Fruit fly (Drosophila melanogaster): Measurements from ENCODE around the gene CG17110.

The CG17110 gene

dm6 chr3R:23139634-23140010 lies 48.1 kb downstream of the CG17110 start (continued):
- TF ChIP-seq tna (GFP tag; IDR thresholded peaks at IDR 0.05; ENCODE audit: partially characterized antibody) (no peak), Hr51 (GFP tag; optimal IDR thresholded peaks at IDR 0.05) (no peak), chm (GFP tag; IDR thresholded peaks at IDR 0.05) (no peak), bcd (GFP tag; optimal IDR thresholded peaks at IDR 0.05) (no peak), Gug (GFP tag; IDR thresholded peaks at IDR 0.05) (no peak), CG11560 (tag; IDR thresholded peaks at IDR 0.05) (no peak), CG32772 (GFP tag; IDR thresholded peaks at IDR 0.05) (0 out of 2 replicates have a peak, but pooled peaks have one; percentile 10), wek (GFP tag; optimal IDR thresholded peaks at IDR 0.05) (no peak), esg (GFP tag; conservative IDR thresholded peaks at IDR 0.05) (no peak), tap (tag; optimal IDR thresholded peaks at IDR 0.05) (no peak), Dref (GFP tag; IDR thresholded peaks at IDR 0.05) (no peak), Oaz (GFP tag; IDR thresholded peaks at IDR 0.05) (no peak), Atf3 (GFP tag; optimal IDR thresholded peaks at IDR 0.05) (no peak), dmrt99B (tag; optimal IDR thresholded peaks at IDR 0.05) (no peak), gsb (GFP tag; IDR thresholded peaks at IDR 0.05) (no peak), CG7357 (GFP tag; IDR thresholded peaks at IDR 0.05) (no peak), CG12769 (tag; optimal IDR thresholded peaks at IDR 0.05) (peak; percentile 36), Spps (tag; optimal IDR thresholded peaks at IDR 0.05) (no peak), Eip74EF (GFP tag; optimal IDR thresholded peaks at IDR 0.05) (no peak), tup (GFP tag; optimal IDR thresholded peaks at IDR 0.05) (no peak), jigr1 (GFP tag; IDR thresholded peaks at IDR 0.05) (no peak), CG11504 (tag; optimal IDR thresholded peaks at IDR 0.05) (peak; percentile 54), CrebB (tag; optimal IDR thresholded peaks at IDR 0.05) (no peak), Ada2b (GFP tag; IDR thresholded peaks at IDR 0.05) (no peak), CG9817 (tag; optimal IDR thresholded peaks at IDR 0.05) (no peak), CG15601 (tag; optimal IDR thresholded peaks at IDR 0.05) (no peak), B-H1 (GFP tag; IDR thresholded peaks at IDR 0.05) (no peak), en (GFP tag; optimal IDR thresholded peaks at IDR 0.05) (no peak), lab (GFP tag; optimal IDR thresholded peaks at IDR 0.05) (peak; percentile 25), Sry-β (GFP tag; optimal IDR thresholded peaks at IDR 0.05) (no peak), C15 (GFP tag; IDR thresholded peaks at IDR 0.05) (no peak), dimm (GFP tag; IDR thresholded peaks at IDR 0.05) (no peak), ftz-f1 (GFP tag; optimal IDR thresholded peaks at IDR 0.05) (no peak), sens (GFP tag) (no peak), wdn (GFP tag; IDR thresholded peaks at IDR 0.05) (no peak), her (GFP tag; optimal IDR thresholded peaks at IDR 0.05) (no peak), bigmax (GFP tag; optimal IDR thresholded peaks at IDR 0.05) (no peak), prd (optimal IDR thresholded peaks at IDR 0.05) (no peak), prd (GFP tag; IDR thresholded peaks at IDR 0.05) (0 out of 3 replicates have a peak, but pooled peaks have one; percentile 19), CG32532 (GFP tag; IDR thresholded peaks at IDR 0.05) (0 out of 2 replicates have a peak, but pooled peaks have one; percentile 8), MESR4 (GFP tag; optimal IDR thresholded peaks at IDR 0.05) (no peak), E2f1 (GFP tag; IDR thresholded peaks at IDR 0.05) (0 out of 2 replicates have a peak, but pooled peaks have one; percentile 16), CG4730 (GFP tag; IDR thresholded peaks at IDR 0.05) (no peak), CG3995 (GFP tag; optimal IDR thresholded peaks at IDR 0.05) (no peak), gt (GFP tag; IDR thresholded peaks at IDR 0.05) (no peak), Dbx (GFP tag; IDR thresholded peaks at IDR 0.05) (0 out of 3 replicates have a peak, but pooled peaks have one; percentile 23), z (GFP tag; IDR thresholded peaks at IDR 0.05) (no peak), danr (GFP tag; IDR thresholded peaks at IDR 0.05) (no peak), stwl (tag; optimal IDR thresholded peaks at IDR 0.05) (no peak), ab (GFP tag; optimal IDR thresholded peaks at IDR 0.05) (no peak), eve (GFP tag; optimal IDR thresholded peaks at IDR 0.05) (no peak), E2f2 (GFP tag; IDR thresholded peaks at IDR 0.05) (0 out of 2 replicates have a peak, but pooled peaks have one; percentile 12), CG7556 (GFP tag; optimal IDR thresholded peaks at IDR 0.05) (no peak)

All from whole organism, embryonic.